Worm (Caenorhabditis elegans) whole organism, L1 larva: ENCODE data around the gene E02H9.9.
A peak's percentile ranks its signal among the peaks of the same experiment; 100 is the strongest.

ENCODE experiments used
- C34B4.2 ChIP-seq: sonication (generic microtip); optimal IDR thresholded peaks from 2 replicates; lab custom pipeline; 2017; ENCODE audit warnings: mild to moderate bottlenecking, missing genetic modification characterization, missing compliant biosample characterization
- Y116A8C.19 ChIP-seq: sonication (generic microtip); optimal IDR thresholded peaks from 2 replicates; lab custom pipeline; 2016; ENCODE audit warnings: missing compliant biosample characterization, missing genetic modification characterization, borderline replicate concordance
- aha-1 ChIP-seq: fragments of 150-350 bp; optimal IDR thresholded peaks from 2 replicates; lab custom pipeline; 2014; ENCODE audit warnings: missing biosample characterization, missing genetic modification characterization
- aly-2 ChIP-seq: fragments of 150-350 bp; optimal IDR thresholded peaks from 2 replicates; lab custom pipeline; 2014; ENCODE audit warnings: missing biosample characterization, missing genetic modification characterization
- blmp-1 ChIP-seq: fragments of 150-350 bp; optimal IDR thresholded peaks from 2 replicates; lab custom pipeline; 2014; ENCODE audit warnings: missing biosample characterization, missing genetic modification characterization
- ceh-8 ChIP-seq: fragments of 200-800 bp; sonication (Bioruptor generic); optimal IDR thresholded peaks from 2 replicates; lab custom pipeline; 2018; ENCODE audit warnings: mild to moderate bottlenecking, missing genetic modification characterization, moderate library complexity, missing compliant biosample characterization
- ceh-82 ChIP-seq, 3 experiments: fragments of 150-350 bp in 1 of 3; sonication (generic microtip) in 2 of 3; optimal IDR thresholded peaks; 2 replicates each; lab custom pipeline; 2014 to 2017; ENCODE audit warnings: missing biosample characterization in 3 of 3, missing genetic modification characterization in 3 of 3
- ceh-90 ChIP-seq: sonication (generic microtip); optimal IDR thresholded peaks from 2 replicates; lab custom pipeline; 2016; ENCODE audit warnings: missing genetic modification characterization, missing compliant biosample characterization
- ces-1 ChIP-seq: fragments of 150-350 bp; optimal IDR thresholded peaks from 2 replicates; lab custom pipeline; 2014; ENCODE audit warnings: missing biosample characterization, missing genetic modification reagents, missing genetic modification characterization
- dpl-1 ChIP-seq, 3 experiments: fragments of 150-350 bp in 2 of 3; sonication (generic microtip) in 1 of 3; optimal IDR thresholded peaks; 2 replicates each; lab custom pipeline; 2014 to 2017; ENCODE audit warnings: missing biosample characterization in 3 of 3, missing genetic modification characterization in 3 of 3, missing genetic modification reagents in 3 of 3
- efl-1 ChIP-seq, 4 experiments: fragments of 150-350 bp; optimal IDR thresholded peaks in 3 of 4; peaks in 1 of 4; 1 replicate in 1 of 4; 2 replicates in 3 of 4; lab custom pipeline; 2014; ENCODE audit warnings: missing biosample characterization in 2 of 4, missing genetic modification characterization in 2 of 4, missing genetic modification reagents in 2 of 4
- efl-3 ChIP-seq: fragments of 200-800 bp; sonication (Bioruptor generic); optimal IDR thresholded peaks from 2 replicates; lab custom pipeline; 2018; ENCODE audit warnings: mild to moderate bottlenecking, missing genetic modification characterization, missing compliant biosample characterization
- egl-13 ChIP-seq: sonication (generic microtip); optimal IDR thresholded peaks from 2 replicates; lab custom pipeline; 2016; ENCODE audit warnings: missing genotype, missing genetic modification reagents, missing genetic modification characterization, missing compliant biosample characterization
- elt-3 ChIP-seq, 6 experiments: fragments of 150-350 bp in 1 of 6; sonication (generic microtip); optimal IDR thresholded peaks; 2 replicates each; lab custom pipeline; 2017 to 2018; ENCODE audit warnings: missing biosample characterization in 6 of 6, missing genetic modification characterization in 6 of 6, inconsistent platforms in 1 of 6
- fkh-10 ChIP-seq: sonication (generic microtip); optimal IDR thresholded peaks from 2 replicates; lab custom pipeline; 2017; ENCODE audit warnings: missing biosample characterization, missing genetic modification reagents, missing genetic modification characterization
- grh-1 ChIP-seq: fragments of 200-800 bp; sonication (Bioruptor generic); IDR thresholded peaks from 2 replicates; pipeline ENCODE4 v1.3.6; 2022; ENCODE audit warnings: missing genetic modification reagents, missing genetic modification characterization, missing compliant biosample characterization
- hlh-17 ChIP-seq: fragments of 200-800 bp; sonication (Bioruptor generic); optimal IDR thresholded peaks from 2 replicates; lab custom pipeline; 2018; ENCODE audit warnings: missing genetic modification characterization, mild to moderate bottlenecking, missing compliant biosample characterization, moderate library complexity, borderline replicate concordance
- hpl-2 ChIP-seq: fragments of 150-350 bp; optimal IDR thresholded peaks from 2 replicates; lab custom pipeline; 2014; ENCODE audit warnings: missing biosample characterization, missing genetic modification reagents, missing genetic modification characterization
- isw-1 ChIP-seq: fragments of 200-800 bp; sonication (Bioruptor generic); IDR thresholded peaks from 2 replicates; pipeline ENCODE4 v1.3.6; 2022; ENCODE audit warnings: missing genetic modification characterization, missing compliant biosample characterization
- lin-15B ChIP-seq: fragments of 150-350 bp; sonication (generic microtip); optimal IDR thresholded peaks from 3 replicates; lab custom pipeline; 2014; ENCODE audit warnings: missing biosample characterization, missing genetic modification characterization
- lin-35 ChIP-seq, 2 experiments: fragments of 150-350 bp; optimal IDR thresholded peaks; 2 replicates each; lab custom pipeline; 2014; ENCODE audit warnings: missing biosample characterization in 2 of 2, missing genetic modification characterization in 2 of 2, missing genetic modification reagents in 2 of 2
- lir-3 ChIP-seq: sonication (generic microtip); optimal IDR thresholded peaks from 2 replicates; lab custom pipeline; 2016; ENCODE audit warnings: mild to moderate bottlenecking, missing genetic modification characterization, moderate library complexity, missing compliant biosample characterization; ENCODE audit not compliant: poor library complexity
- mab-9 ChIP-seq: fragments of 200-800 bp; sonication (Bioruptor generic); IDR thresholded peaks from 2 replicates; pipeline ENCODE4 v1.3.6; 2022; ENCODE audit warnings: missing genetic modification reagents, missing genetic modification characterization, missing compliant biosample characterization
- mef-2 ChIP-seq: fragments of 150-350 bp; optimal IDR thresholded peaks from 2 replicates; lab custom pipeline; 2014; ENCODE audit warnings: missing biosample characterization, missing genetic modification characterization
- mep-1 ChIP-seq: fragments of 150-350 bp; optimal IDR thresholded peaks from 2 replicates; lab custom pipeline; 2014; ENCODE audit warnings: missing biosample characterization, missing genetic modification characterization
- nhr-237 ChIP-seq: fragments of 150-350 bp; optimal IDR thresholded peaks from 2 replicates; lab custom pipeline; 2014; ENCODE audit warnings: missing biosample characterization, missing genetic modification characterization
- nhr-71 ChIP-seq: sonication (generic microtip); optimal IDR thresholded peaks from 2 replicates; lab custom pipeline; 2016; ENCODE audit warnings: mild to moderate bottlenecking, missing genetic modification characterization, moderate library complexity, missing compliant biosample characterization
- nhr-76 ChIP-seq: sonication (generic microtip); optimal IDR thresholded peaks from 2 replicates; lab custom pipeline; 2017; ENCODE audit warnings: missing biosample characterization, missing genetic modification characterization
- nhr-77 ChIP-seq: fragments of 150-350 bp; optimal IDR thresholded peaks from 2 replicates; lab custom pipeline; 2014; ENCODE audit warnings: missing biosample characterization, missing genetic modification characterization
- nhr-85 ChIP-seq: sonication (generic microtip); peaks from one replicate; lab custom pipeline; 2016; ENCODE audit warnings: missing genetic modification characterization, inconsistent platforms, missing compliant biosample characterization
- nhr-90 ChIP-seq: sonication (generic microtip); optimal IDR thresholded peaks from 2 replicates; lab custom pipeline; 2016; ENCODE audit warnings: mild to moderate bottlenecking, missing genetic modification characterization, missing compliant biosample characterization; ENCODE audit not compliant: poor library complexity
- pag-3 ChIP-seq: sonication (generic microtip); optimal IDR thresholded peaks from 2 replicates; lab custom pipeline; 2017; ENCODE audit warnings: missing genetic modification characterization, mild to moderate bottlenecking, missing compliant biosample characterization, antibody characterized with exemption, borderline replicate concordance; ENCODE audit not compliant: insufficient read depth
- rnt-1 ChIP-seq: sonication (generic microtip); optimal IDR thresholded peaks from 2 replicates; lab custom pipeline; 2016; ENCODE audit warnings: mild to moderate bottlenecking, missing genetic modification characterization, moderate library complexity, missing compliant biosample characterization
- skn-1 ChIP-seq: fragments of 150-350 bp; optimal IDR thresholded peaks from 2 replicates; lab custom pipeline; 2014; ENCODE audit warnings: missing biosample characterization, missing genetic modification characterization
- sptf-1 ChIP-seq: fragments of 150-350 bp; optimal IDR thresholded peaks from 2 replicates; lab custom pipeline; 2014; ENCODE audit warnings: missing biosample characterization, missing genetic modification characterization
- sup-37 ChIP-seq: fragments of 200-800 bp; sonication (Bioruptor generic); optimal IDR thresholded peaks from 2 replicates; lab custom pipeline; 2018; ENCODE audit warnings: mild to moderate bottlenecking, missing genetic modification characterization, missing compliant biosample characterization
- tbx-2 ChIP-seq: sonication (generic microtip); optimal IDR thresholded peaks from 2 replicates; lab custom pipeline; 2016; ENCODE audit warnings: missing genetic modification characterization, missing compliant biosample characterization
- unc-130 ChIP-seq: fragments of 150-350 bp; optimal IDR thresholded peaks from 2 replicates; lab custom pipeline; 2017; ENCODE audit warnings: missing biosample characterization, missing genetic modification characterization, inconsistent platforms
- unc-30 ChIP-seq: sonication (generic microtip); optimal IDR thresholded peaks from 2 replicates; lab custom pipeline; 2017; ENCODE audit warnings: missing biosample characterization, missing genetic modification characterization
- unc-86 ChIP-seq: sonication (generic microtip); optimal IDR thresholded peaks from 2 replicates; lab custom pipeline; 2016; ENCODE audit warnings: missing genetic modification characterization, missing compliant biosample characterization
- unc-98 ChIP-seq: fragments of 200-800 bp; sonication (Bioruptor generic); IDR thresholded peaks from 2 replicates; pipeline ENCODE4 v1.3.6; 2022; ENCODE audit warnings: missing genetic modification characterization, missing compliant biosample characterization
- vab-15 ChIP-seq: sonication (generic microtip); optimal IDR thresholded peaks from 2 replicates; lab custom pipeline; 2017; ENCODE audit warnings: missing genotype, mild to moderate bottlenecking, missing genetic modification characterization, missing compliant biosample characterization
- ztf-11 ChIP-seq, 2 experiments: sonication (generic microtip); optimal IDR thresholded peaks; 2 replicates each; lab custom pipeline; 2016 to 2017; ENCODE audit warnings: missing genetic modification characterization in 2 of 2, missing biosample characterization in 1 of 2, missing compliant biosample characterization in 1 of 2
- ztf-4 ChIP-seq: fragments of 150-350 bp; optimal IDR thresholded peaks from 2 replicates; lab custom pipeline; 2014; ENCODE audit warnings: missing biosample characterization, missing genetic modification characterization

The E02H9.9 gene

DNA sequence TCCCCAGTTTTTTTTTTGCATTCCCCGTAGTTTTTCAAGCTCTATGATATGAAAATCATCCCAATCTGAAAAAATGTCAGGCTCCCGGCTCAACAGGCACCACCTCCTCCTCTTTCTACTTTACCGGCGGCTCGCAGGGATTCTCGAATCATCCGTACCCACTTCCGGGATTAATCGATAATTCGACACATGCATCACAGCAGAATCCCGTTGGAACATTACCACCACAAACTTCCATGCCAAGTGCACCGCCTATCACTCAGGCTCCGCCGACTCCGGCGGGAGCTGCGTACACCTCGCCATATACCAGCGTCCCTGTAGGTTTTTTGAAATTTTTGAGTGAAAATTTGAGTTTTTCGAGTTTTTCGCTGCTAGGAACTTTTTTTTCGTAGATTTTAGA lies 46.9 kb downstream of the E02H9.9 start:
- TF ChIP-seq lin-15B (tag; lab: Kevin White, UChicago) (no peak), nhr-71 (tag; lab: Kevin White, UChicago) (no peak), pag-3 (tag; lab: Kevin White, UChicago) (no peak), nhr-237 (tag; lab: Kevin White, UChicago) (no peak), grh-1 (GFP tag; lab: Robert Waterston, UW) (no peak), tbx-2 (no peak)

DNA sequence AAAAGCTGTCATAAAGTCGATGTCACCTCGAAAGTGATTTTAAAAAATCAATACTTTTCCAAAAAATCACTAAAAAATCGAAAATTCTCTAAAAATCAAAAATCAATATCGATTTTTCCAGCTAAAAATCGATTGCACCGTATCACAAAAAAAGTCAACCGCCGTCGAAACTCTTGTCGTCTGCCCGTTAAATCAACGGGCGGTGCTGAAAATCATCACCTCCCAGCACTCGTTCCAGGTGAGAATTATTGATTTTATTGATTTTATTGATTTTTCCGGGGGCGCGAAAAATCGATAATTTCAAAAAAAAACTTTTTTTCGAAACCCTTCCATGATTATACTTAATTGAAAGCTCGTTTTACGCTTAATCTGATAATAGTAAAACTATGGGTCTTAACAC lies 48.6 kb downstream of the E02H9.9 start:
- TF ChIP-seq efl-1 (optimal IDR thresholded peaks at IDR 0.05; lab: Kevin White, UChicago) (no peak), efl-1 (GFP tag; optimal IDR thresholded peaks at IDR 0.05 in 1 of 2; lab: Kevin White, UChicago) (peak in 1 of 2 experiments; percentile 62), hpl-2 (no peak)
- TF ChIP-seq, all 84 proteins: peak for 1

- TF ChIP-seq elt-3 (tag; optimal IDR thresholded peaks at IDR 0.05; lab: Kevin White, UChicago) (no peak), efl-1 (optimal IDR thresholded peaks at IDR 0.05; lab: Kevin White, UChicago) (no peak), efl-1 (GFP tag; optimal IDR thresholded peaks at IDR 0.05 in 1 of 2; lab: Kevin White, UChicago) (peak in 1 of 2 experiments; percentile 90)
- TF ChIP-seq, all 84 proteins: peak for 1
Observed at ce11 chrIII:2418981-2419380, 49.1 kb downstream of the E02H9.9 start.

DNA sequence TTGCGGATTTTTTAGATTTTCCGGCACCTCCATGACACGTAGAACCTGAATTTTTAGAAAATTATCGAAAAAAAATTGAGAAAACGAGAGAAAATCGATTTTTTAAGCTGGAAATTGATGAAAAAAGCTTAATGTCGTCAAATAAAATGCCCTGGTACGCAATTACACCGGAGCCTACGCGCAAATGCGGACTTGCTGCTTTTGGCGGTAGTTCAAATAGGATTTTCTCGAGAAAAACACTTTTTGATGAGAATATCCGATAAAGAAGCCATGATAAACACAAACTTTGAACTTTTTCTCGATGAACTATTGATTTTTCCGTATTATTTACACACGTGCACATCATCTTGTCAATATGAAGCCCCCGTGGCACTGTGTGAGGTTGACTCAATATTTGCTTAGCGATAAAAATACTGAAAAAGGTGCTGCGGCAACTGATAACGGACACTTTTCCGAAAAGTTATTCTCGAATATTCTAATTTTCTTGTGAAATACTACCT lies 49.9 kb downstream of the E02H9.9 start, which contains the start of the genes W04B5.5 and W04B5.3:
W04B5.5 (minus strand) TSS at position 51 of the 500 bp plus-strand sequence.
W04B5.3 (plus strand) TSS at position 356 of the 500 bp plus-strand sequence.
- peak; percentile 66 for TF ChIP-seq nhr-90
- TF ChIP-seq rnt-1 (tag; lab: Kevin White, UChicago), result no peak
- no peak for TF ChIP-seq vab-15 (tag; lab: Kevin White, UChicago)
- no peak for TF ChIP-seq mef-2 (tag; lab: Kevin White, UChicago)
- TF ChIP-seq aly-2 (tag; lab: Kevin White, UChicago), result no peak
- peak; percentile 16 for TF ChIP-seq nhr-85
- TF ChIP-seq unc-130, result peak; percentile 33
- peak; percentile 25 for TF ChIP-seq nhr-77 (tag; lab: Kevin White, UChicago)
- TF ChIP-seq C34B4.2 (tag; lab: Kevin White, UChicago), result no peak
- peak; percentile 42 for TF ChIP-seq skn-1 (tag; lab: Kevin White, UChicago)
- no peak for TF ChIP-seq pag-3 (tag; lab: Kevin White, UChicago)
- peak; percentile 74 for TF ChIP-seq tbx-2
- no peak for TF ChIP-seq hpl-2
- TF ChIP-seq ceh-82 (tag; optimal IDR thresholded peaks at IDR 0.05; lab: Kevin White, UChicago), result peak; percentile 43 to 84 (median 45)
- TF ChIP-seq nhr-76 (tag; lab: Kevin White, UChicago), result no peak
- TF ChIP-seq dpl-1 (GFP tag; optimal IDR thresholded peaks at IDR 0.05; lab: Kevin White, UChicago), result peak; percentile 95 to 97 (median 97)
- TF ChIP-seq nhr-71 (tag; lab: Kevin White, UChicago), result peak; percentile 72
- no peak for TF ChIP-seq hlh-17 (GFP tag; lab: Kevin White, UChicago)
- peak; percentile 52 for TF ChIP-seq unc-86 (tag; lab: Kevin White, UChicago)
- TF ChIP-seq mab-9 (GFP tag; lab: Robert Waterston, UW), result 0 out of 2 replicates have a peak, but pooled peaks have one; percentile 43
- TF ChIP-seq aha-1, result no peak
- TF ChIP-seq mep-1 (tag; lab: Kevin White, UChicago), result peak; percentile 54
- TF ChIP-seq sup-37 (GFP tag; lab: Kevin White, UChicago), result no peak
- peak; percentile 98 for TF ChIP-seq lin-35 (GFP tag; optimal IDR thresholded peaks at IDR 0.05; lab: Kevin White, UChicago)
- peak in 1 of 2 experiments; percentile 7 for TF ChIP-seq ztf-11 (tag; optimal IDR thresholded peaks at IDR 0.05; lab: Kevin White, UChicago)
- no peak for TF ChIP-seq fkh-10
- TF ChIP-seq Y116A8C.19 (tag; lab: Kevin White, UChicago), result no peak
- TF ChIP-seq egl-13, result no peak
- TF ChIP-seq ceh-90 (tag; lab: Kevin White, UChicago), result peak; percentile 16
- TF ChIP-seq ztf-4 (tag; lab: Kevin White, UChicago), result no peak
- peak; percentile 31 for TF ChIP-seq blmp-1 (tag; lab: Kevin White, UChicago)
- TF ChIP-seq isw-1 (GFP tag; lab: Robert Waterston, UW), result peak; percentile 60
- TF ChIP-seq unc-30 (tag; lab: Kevin White, UChicago), result no peak
- TF ChIP-seq sptf-1 (tag; lab: Kevin White, UChicago), result no peak
- TF ChIP-seq lir-3, result no peak
- TF ChIP-seq nhr-237 (tag; lab: Kevin White, UChicago), result no peak
- TF ChIP-seq ceh-8 (GFP tag; lab: Kevin White, UChicago), result peak; percentile 39
- no peak for TF ChIP-seq efl-3 (GFP tag; lab: Kevin White, UChicago)
- 0 out of 2 replicates have a peak, but pooled peaks have one; percentile 22 for TF ChIP-seq unc-98 (GFP tag; lab: Robert Waterston, UW)
- TF ChIP-seq ces-1 (GFP tag; lab: Kevin White, UChicago), result no peak
